Fruit fly (Drosophila melanogaster) whole organism, pupa: Measurements from ENCODE around the gene CG15387.

Experiments used
- D1 ChIP-seq: fragments of 200-800 bp; sonication (Bioruptor generic); optimal IDR thresholded peaks from 2 replicates; lab custom pipeline; 2018; ENCODE audit warnings: missing biosample characterization, mild to moderate bottlenecking, missing genetic modification characterization, moderate library complexity
- Pif1B ChIP-seq: fragments of 200-800 bp; sonication (Bioruptor generic); optimal IDR thresholded peaks from 3 replicates; lab custom pipeline; 2016; ENCODE audit warnings: missing biosample characterization, missing genetic modification characterization

DNA sequence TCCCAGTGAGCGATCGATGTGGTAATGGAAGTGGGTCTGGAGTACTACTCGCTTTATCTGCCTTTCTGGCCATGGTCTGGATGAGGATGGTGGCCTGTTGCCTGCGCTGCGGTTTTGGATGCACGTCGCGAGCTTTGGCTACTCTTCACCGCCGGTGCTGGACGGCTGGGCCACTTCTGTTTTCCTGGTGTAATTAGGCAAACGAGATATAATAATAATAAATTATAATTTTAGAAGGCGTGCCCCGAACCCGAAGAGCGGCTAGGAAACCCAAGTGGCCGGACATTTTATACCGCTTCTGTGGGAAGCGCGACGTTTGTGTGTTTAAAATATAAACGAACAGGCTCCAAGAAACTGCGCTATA lies 26.7 kb downstream of the CG15387 start:
- TF ChIP-seq D1 (tag; lab: Kevin White, UChicago) (no peak), Pif1B (GFP tag; lab: Kevin White, UChicago) (no peak)
